Fruit fly (Drosophila melanogaster) whole organism, embryonic: Measurements from ENCODE around the gene nmo.

Source experiments
- ATbp ChIP-seq: fragments of 200-800 bp; sonication (Bioruptor generic); optimal IDR thresholded peaks from 2 replicates; lab custom pipeline; 2017; ENCODE audit warnings: missing biosample characterization, mild to moderate bottlenecking, missing genetic modification characterization, missing genetic modification reagents
- BtbVII ChIP-seq: fragments of 200-800 bp; sonication (Bioruptor generic); optimal IDR thresholded peaks from 3 replicates; lab custom pipeline; 2017; ENCODE audit warnings: missing biosample characterization, mild to moderate bottlenecking, missing genetic modification characterization
- C15 ChIP-seq: fragments of 200-800 bp; sonication (Bioruptor generic); IDR thresholded peaks from 3 replicates; pipeline ENCODE4 v1.3.6; 2022; ENCODE audit warnings: missing biosample characterization, missing genetic modification characterization
- CG11093 ChIP-seq: fragments of 200-800 bp; sonication (Bioruptor generic); IDR thresholded peaks from 3 replicates; pipeline ENCODE4 v1.3.6; 2022; ENCODE audit warnings: missing biosample characterization, missing genetic modification characterization
- CG11695 ChIP-seq: fragments of 200-800 bp; sonication (Bioruptor generic); IDR thresholded peaks from 3 replicates; pipeline ENCODE4 v1.3.6; 2022; ENCODE audit warnings: missing biosample characterization, missing genetic modification characterization
- CG11723 ChIP-seq: fragments of 200-800 bp; sonication (Bioruptor generic); optimal IDR thresholded peaks from 2 replicates; lab custom pipeline; 2017; ENCODE audit warnings: missing biosample characterization, mild to moderate bottlenecking, missing genetic modification characterization
- CG12236 ChIP-seq: fragments of 200-800 bp; sonication (Bioruptor generic); optimal IDR thresholded peaks from 2 replicates; lab custom pipeline; 2016; ENCODE audit warnings: missing biosample characterization, missing genetic modification characterization
- CG1529 ChIP-seq: fragments of 200-800 bp; sonication (Bioruptor generic); optimal IDR thresholded peaks from 3 replicates; lab custom pipeline; 2018; ENCODE audit warnings: missing biosample characterization, missing genetic modification characterization
- CG17186 ChIP-seq: fragments of 200-800 bp; sonication (Bioruptor generic); optimal IDR thresholded peaks from 3 replicates; lab custom pipeline; 2017; ENCODE audit warnings: missing biosample characterization, missing genetic modification reagents, missing genetic modification characterization
- CG18599 ChIP-seq: fragments of 200-800 bp; sonication (Bioruptor generic); optimal IDR thresholded peaks from 3 replicates; lab custom pipeline; 2017; ENCODE audit warnings: missing biosample characterization, missing genetic modification characterization, mild to moderate bottlenecking, moderate library complexity, missing genetic modification reagents
- CG2678 ChIP-seq: fragments of 200-800 bp; sonication (Bioruptor generic); optimal IDR thresholded peaks from 3 replicates; lab custom pipeline; 2019; ENCODE audit warnings: missing biosample characterization, mild to moderate bottlenecking, missing genetic modification characterization, moderate library complexity
- CG31224 ChIP-seq: fragments of 200-800 bp; sonication (Bioruptor generic); IDR thresholded peaks from 2 replicates; pipeline ENCODE4 v1.3.6; 2022; ENCODE audit warnings: missing biosample characterization, missing genetic modification characterization
- CG4328 ChIP-seq: fragments of 200-800 bp; sonication (Bioruptor generic); optimal IDR thresholded peaks from 3 replicates; lab custom pipeline; 2017; ENCODE audit warnings: missing biosample characterization, missing genetic modification reagents, missing genetic modification characterization
- CG6854 ChIP-seq: fragments of 200-800 bp; sonication (Bioruptor generic); optimal IDR thresholded peaks from 3 replicates; lab custom pipeline; 2017; ENCODE audit warnings: missing biosample characterization, mild to moderate bottlenecking, missing genetic modification characterization
- CG7963 ChIP-seq: fragments of 200-800 bp; sonication (Bioruptor generic); IDR thresholded peaks from 3 replicates; pipeline ENCODE4 v1.3.6; 2022; ENCODE audit warnings: missing biosample characterization, missing genetic modification characterization; ENCODE audit not compliant: partially characterized antibody
- CG8944 ChIP-seq: fragments of 200-800 bp; sonication (Bioruptor generic); optimal IDR thresholded peaks from 3 replicates; lab custom pipeline; 2016; ENCODE audit warnings: missing biosample characterization, missing genetic modification characterization
- Chrac-16 ChIP-seq: fragments of 200-800 bp; sonication (Bioruptor generic); optimal IDR thresholded peaks from 3 replicates; lab custom pipeline; 2016; ENCODE audit warnings: missing biosample characterization, missing genetic modification characterization
- HLH4C ChIP-seq: fragments of 200-800 bp; sonication (Bioruptor generic); IDR thresholded peaks from 3 replicates; pipeline ENCODE4 v1.3.6; 2022; ENCODE audit warnings: missing biosample characterization, missing genetic modification characterization; ENCODE audit not compliant: partially characterized antibody
- HmgZ ChIP-seq: fragments of 200-800 bp; sonication (Bioruptor generic); optimal IDR thresholded peaks from 2 replicates; lab custom pipeline; 2018; ENCODE audit warnings: missing biosample characterization, mild to moderate bottlenecking, missing genetic modification characterization
- MESR4 ChIP-seq: fragments of 200-800 bp; sonication (Bioruptor generic); optimal IDR thresholded peaks from 2 replicates; lab custom pipeline; 2018; ENCODE audit warnings: missing biosample characterization, mild to moderate bottlenecking, missing genetic modification characterization, moderate library complexity
- Med ChIP-seq: fragments of 200-800 bp; sonication (Bioruptor generic); peaks from one replicate; lab custom pipeline; 2016; ENCODE audit warnings: missing biosample characterization, missing genetic modification characterization, mild to moderate bottlenecking, inconsistent platforms, moderate library complexity
- Mes4 ChIP-seq: fragments of 200-800 bp; sonication (Bioruptor generic); optimal IDR thresholded peaks from 2 replicates; lab custom pipeline; 2016; ENCODE audit warnings: missing biosample characterization, missing genetic modification characterization
- NC2α ChIP-seq: fragments of 200-800 bp; sonication (Bioruptor generic); optimal IDR thresholded peaks from 2 replicates; lab custom pipeline; 2016; ENCODE audit warnings: missing biosample characterization, missing genetic modification characterization
- Neu2 ChIP-seq: fragments of 200-800 bp; sonication (Bioruptor generic); optimal IDR thresholded peaks from 3 replicates; lab custom pipeline; 2016; ENCODE audit warnings: missing biosample characterization, missing genetic modification characterization, borderline replicate concordance
- Poxn ChIP-seq: fragments of 200-800 bp; sonication (Bioruptor generic); IDR thresholded peaks from 2 replicates; pipeline ENCODE4 v1.3.6; 2022; ENCODE audit warnings: missing biosample characterization, missing genetic modification characterization
- Ravus ChIP-seq: fragments of 200-800 bp; sonication (Bioruptor generic); IDR thresholded peaks from 2 replicates; pipeline ENCODE4 v1.3.6; 2022; ENCODE audit warnings: missing biosample characterization, missing genetic modification characterization
- Spps ChIP-seq: fragments of 200-800 bp; sonication (Bioruptor generic); optimal IDR thresholded peaks from 2 replicates; lab custom pipeline; 2018; ENCODE audit warnings: missing biosample characterization, mild to moderate bottlenecking, missing genetic modification characterization
- ato ChIP-seq: fragments of 200-800 bp; sonication (Bioruptor generic); IDR thresholded peaks from 2 replicates; pipeline ENCODE4 v1.3.6; 2022; ENCODE audit warnings: missing biosample characterization, missing genetic modification characterization; ENCODE audit not compliant: partially characterized antibody
- bigmax ChIP-seq: fragments of 200-800 bp; sonication (Bioruptor generic); optimal IDR thresholded peaks from 2 replicates; lab custom pipeline; 2018; ENCODE audit warnings: missing biosample characterization, mild to moderate bottlenecking, missing genetic modification characterization
- bowl ChIP-seq: fragments of 200-800 bp; sonication (Bioruptor generic); IDR thresholded peaks from 2 replicates; pipeline ENCODE4 v1.3.6; 2022; ENCODE audit warnings: missing biosample characterization, missing genetic modification characterization
- btn ChIP-seq: fragments of 200-800 bp; sonication (Bioruptor generic); optimal IDR thresholded peaks from 2 replicates; lab custom pipeline; 2016; ENCODE audit warnings: missing biosample characterization, missing genetic modification characterization
- cad ChIP-seq: fragments of >200 bp; optimal IDR thresholded peaks from 2 replicates; lab custom pipeline; 2017; ENCODE audit warnings: missing biosample characterization, missing genetic modification characterization
- cas ChIP-seq: fragments of 200-800 bp; sonication (Bioruptor generic); IDR thresholded peaks from 2 replicates; pipeline ENCODE4 v1.3.6; 2022; ENCODE audit warnings: missing biosample characterization, missing genetic modification characterization
- ci ChIP-seq: fragments of 200-800 bp; sonication (Bioruptor generic); IDR thresholded peaks from 3 replicates; pipeline ENCODE4 v1.3.6; 2022; ENCODE audit warnings: missing biosample characterization, missing genetic modification characterization
- eve ChIP-seq, 2 experiments: fragments of >200 bp; optimal IDR thresholded peaks; 2 replicates each; lab custom pipeline; 2017; ENCODE audit warnings: missing biosample characterization in 2 of 2, missing genetic modification characterization in 2 of 2
- ewg ChIP-seq: fragments of 200-800 bp; sonication (Bioruptor generic); optimal IDR thresholded peaks from 3 replicates; lab custom pipeline; 2017; ENCODE audit warnings: mild to moderate bottlenecking, missing biosample characterization, missing genetic modification reagents, missing genetic modification characterization
- fd102C ChIP-seq: fragments of 200-800 bp; sonication (Bioruptor generic); optimal IDR thresholded peaks from 2 replicates; lab custom pipeline; 2018; ENCODE audit warnings: missing biosample characterization, mild to moderate bottlenecking, missing genetic modification characterization, moderate library complexity
- fd96Cb ChIP-seq: fragments of 200-800 bp; sonication (Bioruptor generic); optimal IDR thresholded peaks from 2 replicates; lab custom pipeline; 2018; ENCODE audit warnings: missing biosample characterization, mild to moderate bottlenecking, missing genetic modification characterization, moderate library complexity
- fru ChIP-seq: fragments of >200 bp; optimal IDR thresholded peaks from 2 replicates; lab custom pipeline; 2017
- grau ChIP-seq: fragments of 200-800 bp; optimal IDR thresholded peaks from 3 replicates; lab custom pipeline; 2019; ENCODE audit warnings: missing biosample characterization, mild to moderate bottlenecking, missing genetic modification characterization, moderate library complexity
- inv ChIP-seq: fragments of 200-800 bp; sonication (Bioruptor generic); IDR thresholded peaks from 2 replicates; pipeline ENCODE4 v1.3.6; 2022; ENCODE audit warnings: missing biosample characterization, missing genetic modification characterization; ENCODE audit not compliant: partially characterized antibody
- lbe ChIP-seq: fragments of 200-800 bp; sonication (Bioruptor generic); optimal IDR thresholded peaks from 2 replicates; lab custom pipeline; 2016; ENCODE audit warnings: missing biosample characterization, mild to moderate bottlenecking, missing genetic modification characterization
- lmd ChIP-seq: fragments of 200-800 bp; sonication (Bioruptor generic); IDR thresholded peaks from 2 replicates; pipeline ENCODE4 v1.3.6; 2022; ENCODE audit warnings: missing biosample characterization, missing genetic modification characterization
- lola ChIP-seq, 3 experiments: fragments of >200 bp in 2 of 3; fragments of 200-800 bp in 1 of 3; sonication (Bioruptor generic) in 1 of 3; optimal IDR thresholded peaks; 2 replicates each; lab custom pipeline; 2017 to 2019; ENCODE audit warnings: missing biosample characterization in 3 of 3, missing genetic modification characterization in 3 of 3, mild to moderate bottlenecking in 1 of 3, moderate library complexity in 1 of 3
- odd ChIP-seq: fragments of 200-800 bp; sonication (Bioruptor generic); optimal IDR thresholded peaks from 2 replicates; lab custom pipeline; 2017; ENCODE audit warnings: missing biosample characterization, mild to moderate bottlenecking, missing genetic modification characterization
- org-1 ChIP-seq: fragments of 200-800 bp; sonication (Bioruptor generic); optimal IDR thresholded peaks from 2 replicates; lab custom pipeline; 2017; ENCODE audit warnings: missing biosample characterization, missing genetic modification characterization
- otp ChIP-seq: fragments of 200-800 bp; sonication (Bioruptor generic); IDR thresholded peaks from 3 replicates; pipeline ENCODE4, ENCODE4 v1.3.6; 2022; ENCODE audit warnings: missing biosample characterization, missing genetic modification characterization
- pho ChIP-seq: fragments of 200-800 bp; sonication (Bioruptor generic); optimal IDR thresholded peaks from 2 replicates; lab custom pipeline; 2016; ENCODE audit warnings: missing biosample characterization, missing genetic modification characterization
- sima ChIP-seq: fragments of 200-800 bp; sonication (Bioruptor generic); optimal IDR thresholded peaks from 2 replicates; lab custom pipeline; 2016; ENCODE audit warnings: missing biosample characterization, missing genetic modification characterization
- ttk ChIP-seq: fragments of 200-800 bp; sonication (Bioruptor generic); IDR thresholded peaks from 2 replicates; pipeline ENCODE4 v2.1.2; 2022; ENCODE audit warnings: missing biosample characterization, missing genetic modification characterization
- tup ChIP-seq: fragments of 200-800 bp; sonication (Bioruptor generic); optimal IDR thresholded peaks from 2 replicates; lab custom pipeline; 2016; ENCODE audit warnings: missing biosample characterization, mild to moderate bottlenecking, missing genetic modification characterization, moderate library complexity

Gene nmo

DNA sequence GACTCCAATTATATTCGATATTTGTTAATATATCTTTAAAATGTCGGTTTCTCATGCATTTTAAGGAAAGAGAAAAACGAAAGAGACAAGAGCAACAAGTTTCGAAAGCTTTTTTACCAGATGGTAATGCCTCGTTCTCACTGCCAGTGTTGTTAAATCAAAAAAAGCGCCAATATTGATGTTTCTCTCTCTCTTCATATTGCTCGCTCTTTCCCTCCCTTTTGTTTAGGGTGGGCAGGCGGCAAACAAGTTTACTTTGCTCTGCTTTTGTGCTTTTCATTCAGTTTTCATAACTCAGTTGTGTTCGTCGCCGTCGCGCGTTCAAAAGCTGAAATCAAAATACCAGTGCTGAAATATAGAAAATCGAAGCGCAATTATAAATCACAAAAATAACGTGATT, 103.0 kb downstream of the nmo start (continued):
- TF ChIP-seq CG17186 (GFP tag; lab: Kevin White, UChicago) (no peak), Mes4 (GFP tag; lab: Kevin White, UChicago) (no peak), ato (GFP tag; lab: Robert Waterston, UW) (no peak), tup (peak; percentile 6), Spps (no peak), org-1 (GFP tag; lab: Kevin White, UChicago) (no peak), bowl (no peak), fd102C (GFP tag; lab: Kevin White, UChicago) (no peak), CG2678 (tag; lab: Kevin White, UChicago) (peak; percentile 42), CG4328 (GFP tag; lab: Kevin White, UChicago) (peak; percentile 19), lmd (GFP tag; lab: Robert Waterston, UW) (no peak), fd96Cb (tag; lab: Kevin White, UChicago) (no peak), C15 (GFP tag; lab: Robert Waterston, UW) (no peak), btn (GFP tag; lab: Kevin White, UChicago) (no peak), grau (tag; lab: Kevin White, UChicago) (peak; percentile 32), otp (GFP tag; lab: Robert Waterston, UW) (no peak; the same call in 2 of the 3 replicates), CG11695 (GFP tag; lab: Robert Waterston, UW) (peak; percentile 50; the same call in 1 of the 3 replicates), sima (no peak), eve (GFP tag; optimal IDR thresholded peaks at IDR 0.05; lab: Kevin White, UChicago) (peak in 1 of 2 experiments; percentile 60), CG7963 (GFP tag; lab: Robert Waterston, UW) (no peak), bigmax (GFP tag; lab: Kevin White, UChicago) (no peak), CG18599 (peak; percentile 75), inv (GFP tag; lab: Robert Waterston, UW) (no peak), cad (GFP tag; lab: Kevin White, UChicago) (no peak), lbe (GFP tag; lab: Kevin White, UChicago) (peak; percentile 92), pho (GFP tag; lab: Kevin White, UChicago) (peak; percentile 39), ewg (GFP tag; lab: Kevin White, UChicago) (peak; percentile 55), Poxn (no peak), MESR4 (GFP tag; lab: Kevin White, UChicago) (no peak), CG11723 (GFP tag; lab: Kevin White, UChicago) (peak; percentile 19), Ravus (no peak), odd (GFP tag; lab: Kevin White, UChicago) (peak; percentile 46), fru (lab: Kevin White, UChicago) (no peak), Chrac-16 (no peak), BtbVII (GFP tag; lab: Kevin White, UChicago) (peak; percentile 65), ci (peak; percentile 90; the same call in 2 of the 3 replicates), HmgZ (peak; percentile 61), CG8944 (no peak), cas (GFP tag; lab: Robert Waterston, UW) (no peak), CG6854 (GFP tag; lab: Kevin White, UChicago) (peak; percentile 61), Med (GFP tag; lab: Kevin White, UChicago) (peak; percentile 95), NC2α (GFP tag; lab: Kevin White, UChicago) (no peak), CG12236 (no peak), ttk (GFP tag; lab: Robert Waterston, UW) (0 out of 2 replicates have a peak, but pooled peaks have one; percentile 20), ATbp (GFP tag; lab: Kevin White, UChicago) (peak; percentile 46), CG1529 (GFP tag; lab: Kevin White, UChicago) (peak; percentile 29), Neu2 (GFP tag; lab: Kevin White, UChicago) (no peak), HLH4C (GFP tag; lab: Robert Waterston, UW) (no peak), lola (GFP tag; optimal IDR thresholded peaks at IDR 0.05; lab: Kevin White, UChicago) (no peak), CG11093 (GFP tag; lab: Robert Waterston, UW) (no peak), CG31224 (no peak)
